Worm (Caenorhabditis elegans): Measurements from ENCODE around the gene irld-50.
A peak's percentile ranks its signal among the peaks of the same experiment; 100 is the strongest.

Gene irld-50

DNA sequence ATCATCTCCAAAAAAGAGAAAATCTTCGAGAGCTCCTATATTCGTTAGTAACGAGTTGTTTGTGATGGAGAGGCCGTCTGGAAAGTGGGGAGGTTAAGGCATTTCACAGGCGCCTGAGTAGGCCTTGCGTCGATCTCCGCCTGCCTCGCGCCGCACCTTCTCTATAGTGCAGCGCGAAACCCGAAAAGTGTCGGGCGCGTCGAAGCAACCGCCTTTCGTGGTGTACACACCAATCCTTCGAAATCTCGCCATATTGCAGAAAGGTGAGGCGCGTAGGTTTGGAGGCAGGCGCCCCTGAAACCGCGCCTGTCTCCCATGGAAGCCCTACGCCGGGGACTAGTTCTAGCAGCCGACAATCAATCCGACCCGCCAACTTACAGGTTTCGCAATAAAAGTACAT, 14.0 kb downstream of the irld-50 start:
- no peak for TF ChIP-seq egl-27 (tag; optimal IDR thresholded peaks at IDR 0.05)
- TF ChIP-seq unc-130 (GFP tag; optimal IDR thresholded peaks at IDR 0.05) = no peak
- 0 out of 2 replicates have a peak, but pooled peaks have one; percentile 12 for TF ChIP-seq egl-43 (GFP tag; IDR thresholded peaks at IDR 0.05)
- TF ChIP-seq set-16 (GFP tag; IDR thresholded peaks at IDR 0.05) = peak; percentile 77
- no peak for TF ChIP-seq nhr-111 (GFP tag; optimal IDR thresholded peaks at IDR 0.05)
- no peak for TF ChIP-seq nhr-28 (tag; optimal IDR thresholded peaks at IDR 0.05)
- no peak for TF ChIP-seq spr-3 (GFP tag; optimal IDR thresholded peaks at IDR 0.05)
- TF ChIP-seq hlh-30 (tag; optimal IDR thresholded peaks at IDR 0.05; ENCODE audit: insufficient read depth) = no peak
- TF ChIP-seq snpc-4 (tag; optimal IDR thresholded peaks at IDR 0.05) = no peak
- TF ChIP-seq dmd-9 (GFP tag; IDR thresholded peaks at IDR 0.05) = no peak
- TF ChIP-seq mxl-2 (GFP tag; conservative IDR thresholded peaks at IDR 0.05) = no peak
- no peak for TF ChIP-seq ceh-28 (tag; optimal IDR thresholded peaks at IDR 0.05)
- no peak for TF ChIP-seq dpl-1 (GFP tag; optimal IDR thresholded peaks at IDR 0.05)
- TF ChIP-seq ceh-82 (tag; optimal IDR thresholded peaks at IDR 0.05) = no peak
- TF ChIP-seq fkh-10 (GFP tag; optimal IDR thresholded peaks at IDR 0.05) = no peak
- no peak for TF ChIP-seq F37D6.2 (tag; optimal IDR thresholded peaks at IDR 0.05)
- TF ChIP-seq zip-2 (tag; optimal IDR thresholded peaks at IDR 0.05) = no peak
- TF ChIP-seq daf-8 (GFP tag; IDR thresholded peaks at IDR 0.05) = no peak
- TF ChIP-seq D1046.2 (GFP tag; IDR thresholded peaks at IDR 0.05) = 0 out of 2 replicates have a peak, but pooled peaks have one; percentile 41

DNA sequence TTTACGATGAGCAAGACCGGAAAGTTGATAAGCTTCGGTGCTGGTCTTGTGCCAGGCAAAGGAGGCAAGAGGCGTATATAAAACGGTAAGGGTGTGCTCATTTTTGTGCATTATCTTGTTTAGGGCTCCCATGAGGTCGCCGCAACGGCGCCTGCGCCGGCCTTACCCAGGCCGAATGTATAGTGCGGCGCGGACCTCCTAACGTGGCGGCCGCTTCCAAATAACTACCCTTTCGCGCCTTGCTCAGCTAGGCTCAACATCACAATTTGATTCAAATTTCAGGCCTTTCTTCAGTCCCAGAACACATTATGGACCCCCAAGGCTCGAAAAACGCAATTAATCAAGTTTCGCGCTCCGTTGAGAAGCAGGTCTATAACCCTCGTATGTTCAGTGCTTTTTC, 16.3 kb downstream of the irld-50 start, which contains the start of the genes ZK355.3 and ZK355.8:
TSS of gene ZK355.3 (minus strand) at position 101 of the 400 bp plus-strand sequence.
TSS of gene ZK355.8 (plus strand) at position 272 of the 400 bp plus-strand sequence.
- TF ChIP-seq set-16 (GFP tag; IDR thresholded peaks at IDR 0.05) (peak; percentile 40), nhr-76 (tag; optimal IDR thresholded peaks at IDR 0.05) (no peak), aha-1 (tag) (peak; percentile 79), T20F7.1 (GFP tag; optimal IDR thresholded peaks at IDR 0.05) (no peak), pha-4 (GFP tag; IDR thresholded peaks at IDR 0.05) (no peak), pha-4 (tag; optimal IDR thresholded peaks at IDR 0.05) (no peak), Y5F2A.4 (GFP tag; optimal IDR thresholded peaks at IDR 0.05) (no peak), arid-1 (GFP tag; conservative IDR thresholded peaks at IDR 0.05) (no peak), F49E8.2 (tag; optimal IDR thresholded peaks at IDR 0.05; ENCODE audit: borderline replicate concordance) (no peak), unc-62 (GFP tag; optimal IDR thresholded peaks at IDR 0.05 in 1 of 2) (peak in 1 of 2 experiments; percentile 22), unc-62 (tag; optimal IDR thresholded peaks at IDR 0.05) (no peak), madf-5 (GFP tag; IDR thresholded peaks at IDR 0.05) (no peak)

DNA sequence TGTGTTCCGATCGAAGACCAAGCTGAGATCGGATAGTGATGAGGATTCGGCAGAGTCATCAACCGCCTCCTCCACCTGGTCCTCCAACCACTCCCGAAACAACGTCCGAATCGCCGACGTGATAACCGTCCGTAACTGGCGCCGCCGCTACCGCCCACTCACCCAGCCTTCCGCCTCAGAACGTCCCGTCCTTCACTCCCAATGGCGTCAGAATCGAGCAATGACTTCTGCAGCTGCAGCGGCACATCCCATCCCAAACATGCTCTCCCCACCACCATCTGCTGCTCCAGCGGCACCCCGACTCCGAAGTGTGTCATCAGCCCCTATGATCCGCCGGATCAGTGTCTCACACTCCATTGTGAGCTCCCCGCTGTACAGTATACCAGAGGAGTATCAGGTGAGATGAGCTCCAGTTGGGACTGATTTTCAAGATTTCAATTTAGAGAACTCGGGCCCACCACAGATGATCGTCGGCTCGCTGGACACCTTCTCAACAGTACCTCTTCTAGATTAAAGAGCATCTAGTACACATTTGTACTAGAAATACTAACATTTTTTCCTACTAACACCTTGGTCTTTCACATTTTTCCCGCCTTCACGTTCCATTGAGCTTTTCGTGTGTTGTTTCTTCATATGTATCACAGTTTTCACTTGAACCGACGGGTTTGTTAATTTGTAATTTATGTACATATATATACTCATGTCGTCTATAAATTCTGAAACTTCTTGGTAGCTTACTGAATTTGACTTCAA, 17.9 kb downstream of the irld-50 start:
- TF ChIP-seq unc-62 (GFP tag; optimal IDR thresholded peaks at IDR 0.05 in 1 of 2) (peak in 1 of 2 experiments; percentile 80), unc-62 (tag; optimal IDR thresholded peaks at IDR 0.05) (no peak), lin-1 (GFP tag; IDR thresholded peaks at IDR 0.05) (no peak), mes-2 (tag; optimal IDR thresholded peaks at IDR 0.05; ENCODE audit: poor library complexity, severe bottlenecking) (no peak), daf-12 (tag; optimal IDR thresholded peaks at IDR 0.05) (no peak), nhr-42 (GFP tag; IDR thresholded peaks at IDR 0.05) (peak; percentile 17; the same call in 1 of the 2 replicates), ceh-32 (tag; optimal IDR thresholded peaks at IDR 0.05; ENCODE audit: poor library complexity) (no peak), set-16 (GFP tag; IDR thresholded peaks at IDR 0.05) (peak; percentile 90), dmd-9 (GFP tag; IDR thresholded peaks at IDR 0.05) (no peak), mdt-29 (GFP tag; IDR thresholded peaks at IDR 0.05) (no peak)
